Fruit fly (Drosophila melanogaster): Measurements from ENCODE around the gene Atg12.

dm6 chr3L:12119875-12120485, 16.8 kb upstream of the Atg12 start, which contains the start of gene CG11560:
- TF ChIP-seq CG16779 (tag; optimal IDR thresholded peaks at IDR 0.05) (no peak), Met (GFP tag; optimal IDR thresholded peaks at IDR 0.05) (no peak), CG3919 (GFP tag; optimal IDR thresholded peaks at IDR 0.05) (no peak), eg (GFP tag; IDR thresholded peaks at IDR 0.05) (no peak), CG10669 (GFP tag; optimal IDR thresholded peaks at IDR 0.05) (no peak), acj6 (GFP tag; optimal IDR thresholded peaks at IDR 0.05) (no peak), Sox15 (GFP tag; optimal IDR thresholded peaks at IDR 0.05) (no peak)
